Worm (Caenorhabditis elegans): ENCODE data around the gene abu-10.

Gene abu-10

DNA sequence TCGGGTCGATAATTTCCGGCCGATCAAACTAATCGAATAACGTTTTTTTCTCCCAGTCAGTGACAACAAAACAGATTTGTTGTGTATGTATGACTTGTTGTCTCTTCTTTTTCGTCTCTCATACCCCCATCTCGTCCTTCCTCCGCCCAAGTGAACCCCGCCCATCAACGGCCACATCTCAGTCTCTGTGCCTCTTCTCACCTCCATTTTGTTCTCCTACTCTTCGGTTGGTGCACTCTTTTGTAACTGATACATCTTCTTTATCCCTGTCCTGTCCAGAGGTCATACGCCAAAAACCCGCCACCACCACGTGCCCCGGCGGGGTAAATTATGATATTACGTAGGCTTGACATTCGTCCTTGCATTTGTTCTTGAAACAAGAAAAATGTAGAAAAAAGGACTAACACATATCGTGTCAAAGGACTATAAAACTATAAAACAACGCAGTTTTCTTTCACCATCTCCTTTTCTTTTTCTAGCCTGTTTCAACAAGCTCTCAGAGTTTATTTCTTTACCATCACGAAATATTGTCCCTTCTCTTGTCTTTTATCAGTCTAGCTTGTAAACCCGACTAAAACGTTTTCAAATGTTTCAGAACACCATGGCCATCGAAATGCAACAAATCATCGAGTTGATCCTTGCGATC is 10.4 kb upstream of the abu-10 start, which contains the start of gene pmpl-1 (continued):
- TF ChIP-seq dpl-1 (GFP tag; optimal IDR thresholded peaks at IDR 0.05) (peak in 2 of 3 experiments; percentile 4 to 11), nhr-20 (tag; optimal IDR thresholded peaks at IDR 0.05) (peak; percentile 81), lin-14 (GFP tag; optimal IDR thresholded peaks at IDR 0.05) (peak; percentile 89), mdl-1 (tag; optimal IDR thresholded peaks at IDR 0.05) (peak in 1 of 2 experiments; percentile 73), lin-35 (GFP tag; optimal IDR thresholded peaks at IDR 0.05) (peak; percentile 34), pax-3 (tag; optimal IDR thresholded peaks at IDR 0.05) (peak; percentile 0)

DNA sequence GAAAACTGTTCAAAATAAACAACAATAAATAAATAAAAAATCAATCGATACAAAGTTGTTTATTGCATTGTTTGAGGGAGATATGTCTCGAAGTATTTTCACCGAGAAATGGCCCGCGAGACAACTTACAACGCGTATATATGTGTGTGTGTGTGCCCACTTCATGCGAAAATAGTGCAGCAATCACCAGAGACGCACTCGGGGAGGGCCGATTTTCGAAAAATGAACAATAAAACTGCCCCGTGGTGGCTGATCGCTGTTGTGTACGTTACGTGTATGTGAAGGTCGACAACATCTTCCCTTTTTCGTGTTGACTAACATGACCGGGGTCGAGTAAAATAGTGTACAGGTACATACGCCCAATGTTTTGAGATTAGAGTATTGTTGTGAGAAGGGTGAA is 9.5 kb upstream of the abu-10 start:
- TF ChIP-seq hlh-17 (GFP tag; optimal IDR thresholded peaks at IDR 0.05; ENCODE audit: borderline replicate concordance), result no peak
- TF ChIP-seq pag-3 (tag; optimal IDR thresholded peaks at IDR 0.05; ENCODE audit: borderline replicate concordance, insufficient read depth), result no peak
- peak in 1 of 2 experiments; percentile 70 for TF ChIP-seq mdl-1 (tag; optimal IDR thresholded peaks at IDR 0.05)
- no peak for TF ChIP-seq fkh-10 (GFP tag; optimal IDR thresholded peaks at IDR 0.05)
- no peak for TF ChIP-seq lin-39 (tag; optimal IDR thresholded peaks at IDR 0.05)
- TF ChIP-seq Y116A8C.19 (tag; optimal IDR thresholded peaks at IDR 0.05; ENCODE audit: borderline replicate concordance), result no peak
- peak; percentile 72 for TF ChIP-seq nhr-19 (GFP tag; conservative IDR thresholded peaks at IDR 0.05)
- peak; percentile 71 for TF ChIP-seq nhr-47 (tag; optimal IDR thresholded peaks at IDR 0.05)
- peak; percentile 70 for TF ChIP-seq tbx-2 (tag; optimal IDR thresholded peaks at IDR 0.05)
- peak; percentile 80 for TF ChIP-seq C16A3.4 (tag; optimal IDR thresholded peaks at IDR 0.05)
- TF ChIP-seq fkh-8 (tag; optimal IDR thresholded peaks at IDR 0.05), result no peak
- peak; percentile 87 for TF ChIP-seq nhr-20 (tag; optimal IDR thresholded peaks at IDR 0.05)
- TF ChIP-seq ceh-8 (GFP tag; optimal IDR thresholded peaks at IDR 0.05), result no peak
- TF ChIP-seq mab-9 (GFP tag; IDR thresholded peaks at IDR 0.05), result no peak
- no peak for TF ChIP-seq egl-13 (tag; optimal IDR thresholded peaks at IDR 0.05)
- no peak for TF ChIP-seq ces-1 (GFP tag; optimal IDR thresholded peaks at IDR 0.05)
- no peak for TF ChIP-seq pqm-1 (tag; optimal IDR thresholded peaks at IDR 0.05)
- TF ChIP-seq ceh-63 (GFP tag; optimal IDR thresholded peaks at IDR 0.05), result no peak
- TF ChIP-seq nhr-77 (tag; optimal IDR thresholded peaks at IDR 0.05), result no peak
- TF ChIP-seq elt-2 (tag; optimal IDR thresholded peaks at IDR 0.05), result no peak
- TF ChIP-seq nhr-71 (tag; optimal IDR thresholded peaks at IDR 0.05), result peak; percentile 87
- TF ChIP-seq elt-3 (tag; optimal IDR thresholded peaks at IDR 0.05), result peak in 4 of 6 experiments; percentile 27 to 79 (median 50)
- TF ChIP-seq hlh-4 (tag; optimal IDR thresholded peaks at IDR 0.05), result no peak
- TF ChIP-seq swsn-7 (tag; optimal IDR thresholded peaks at IDR 0.05), result peak; percentile 70
- peak; percentile 76 for TF ChIP-seq fos-1 (tag; optimal IDR thresholded peaks at IDR 0.05)
- no peak for TF ChIP-seq unc-98 (GFP tag; IDR thresholded peaks at IDR 0.05)
- no peak for TF ChIP-seq snpc-4 (tag; optimal IDR thresholded peaks at IDR 0.05)
- TF ChIP-seq xbp-1 (tag; optimal IDR thresholded peaks at IDR 0.05), result peak; percentile 56
- TF ChIP-seq ztf-4 (tag; optimal IDR thresholded peaks at IDR 0.05), result peak; percentile 16
- peak; percentile 92 for TF ChIP-seq lin-14 (GFP tag; optimal IDR thresholded peaks at IDR 0.05)
- TF ChIP-seq efl-3 (GFP tag; optimal IDR thresholded peaks at IDR 0.05), result peak; percentile 18
- peak; percentile 7 to 21 for TF ChIP-seq efl-1 (optimal IDR thresholded peaks at IDR 0.05)
- TF ChIP-seq efl-1 (GFP tag; optimal IDR thresholded peaks at IDR 0.05 in 1 of 2), result peak in 1 of 2 experiments; percentile 91
- peak; percentile 54 for TF ChIP-seq mep-1 (tag; optimal IDR thresholded peaks at IDR 0.05)
- TF ChIP-seq sup-37 (GFP tag; optimal IDR thresholded peaks at IDR 0.05), result no peak
- TF ChIP-seq nhr-76 (tag; optimal IDR thresholded peaks at IDR 0.05), result no peak
- no peak for TF ChIP-seq unc-62 (GFP tag; optimal IDR thresholded peaks at IDR 0.05)
- TF ChIP-seq dsc-1 (tag; optimal IDR thresholded peaks at IDR 0.05), result no peak
- TF ChIP-seq aly-2 (tag; optimal IDR thresholded peaks at IDR 0.05), result no peak
- no peak for TF ChIP-seq sptf-1 (tag; optimal IDR thresholded peaks at IDR 0.05)
- TF ChIP-seq nhr-84 (tag; optimal IDR thresholded peaks at IDR 0.05), result no peak
- no peak for TF ChIP-seq unc-30 (tag; optimal IDR thresholded peaks at IDR 0.05)
- TF ChIP-seq aha-1 (tag; optimal IDR thresholded peaks at IDR 0.05), result no peak
- TF ChIP-seq nhr-12 (tag; optimal IDR thresholded peaks at IDR 0.05), result no peak
- TF ChIP-seq fkh-4 (tag; optimal IDR thresholded peaks at IDR 0.05; ENCODE audit: borderline replicate concordance), result no peak
- TF ChIP-seq jun-1 (tag; optimal IDR thresholded peaks at IDR 0.05), result no peak
- peak; percentile 76 for TF ChIP-seq blmp-1 (tag; optimal IDR thresholded peaks at IDR 0.05)
